Worm (Caenorhabditis elegans): Measurements from ENCODE around the gene W01A11.1.

W01A11.1 gene

DNA sequence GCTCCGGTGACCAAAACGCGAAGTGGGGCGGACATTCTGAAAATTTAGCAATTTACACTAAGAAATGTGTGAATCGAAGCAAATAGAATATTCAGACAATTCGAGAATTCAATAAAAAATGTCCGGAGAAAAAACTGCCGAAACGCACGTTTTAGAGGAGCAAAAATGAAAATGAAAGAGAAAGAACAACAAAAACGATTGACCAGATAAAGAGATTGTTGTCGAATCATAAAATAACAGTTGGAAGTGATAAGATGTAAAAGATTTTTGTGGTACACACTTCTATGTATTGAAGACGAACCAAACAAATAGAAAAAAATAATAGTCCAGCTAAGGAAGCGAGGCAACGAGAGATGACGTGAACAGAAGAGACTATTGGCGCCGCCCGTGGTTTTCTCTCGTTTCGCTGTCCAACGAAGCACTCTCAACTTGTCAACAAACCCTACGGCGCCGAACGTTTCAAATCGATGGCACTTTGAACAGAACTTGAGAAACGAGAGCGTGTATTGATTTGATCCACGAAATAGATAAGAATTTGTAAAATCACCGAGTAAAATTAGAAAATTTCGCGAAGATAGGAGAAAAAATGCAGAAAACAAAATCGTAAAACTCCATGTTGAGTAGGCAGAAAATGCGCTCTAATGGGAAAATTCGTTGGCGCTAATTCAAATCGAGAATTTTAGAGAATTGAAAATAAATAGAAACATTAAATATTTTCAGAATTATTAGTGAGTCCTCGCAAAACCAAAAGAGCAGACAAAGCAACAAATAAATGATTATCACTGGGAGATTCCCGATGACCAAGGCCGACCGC, 17.7 kb downstream of the W01A11.1 start, which contains the start of gene mdh-1:
TSS of gene mdh-1 (minus strand) at position 36 of the 814 bp plus-strand sequence.
- TF ChIP-seq unc-62 (GFP tag; optimal IDR thresholded peaks at IDR 0.05) = no peak

- TF ChIP-seq unc-62 (GFP tag; optimal IDR thresholded peaks at IDR 0.05) = no peak
Measured at ce11 chrV:6517305-6518224, 18.5 kb downstream of the W01A11.1 start.

DNA sequence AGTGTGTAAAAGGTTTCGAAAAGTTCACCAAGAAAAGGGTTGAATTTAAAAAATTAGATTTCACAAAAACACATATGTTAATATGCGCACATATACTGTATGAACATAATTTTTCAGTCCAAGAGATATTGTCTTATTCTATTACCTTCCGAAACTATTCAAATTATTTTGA, 19.1 kb downstream of the W01A11.1 start, which contains the start of gene F46E10.3:
TSS of gene F46E10.3 (plus strand) at position 73 of the 172 bp plus-strand sequence.
- TF ChIP-seq unc-62 (GFP tag; optimal IDR thresholded peaks at IDR 0.05) = no peak

DNA sequence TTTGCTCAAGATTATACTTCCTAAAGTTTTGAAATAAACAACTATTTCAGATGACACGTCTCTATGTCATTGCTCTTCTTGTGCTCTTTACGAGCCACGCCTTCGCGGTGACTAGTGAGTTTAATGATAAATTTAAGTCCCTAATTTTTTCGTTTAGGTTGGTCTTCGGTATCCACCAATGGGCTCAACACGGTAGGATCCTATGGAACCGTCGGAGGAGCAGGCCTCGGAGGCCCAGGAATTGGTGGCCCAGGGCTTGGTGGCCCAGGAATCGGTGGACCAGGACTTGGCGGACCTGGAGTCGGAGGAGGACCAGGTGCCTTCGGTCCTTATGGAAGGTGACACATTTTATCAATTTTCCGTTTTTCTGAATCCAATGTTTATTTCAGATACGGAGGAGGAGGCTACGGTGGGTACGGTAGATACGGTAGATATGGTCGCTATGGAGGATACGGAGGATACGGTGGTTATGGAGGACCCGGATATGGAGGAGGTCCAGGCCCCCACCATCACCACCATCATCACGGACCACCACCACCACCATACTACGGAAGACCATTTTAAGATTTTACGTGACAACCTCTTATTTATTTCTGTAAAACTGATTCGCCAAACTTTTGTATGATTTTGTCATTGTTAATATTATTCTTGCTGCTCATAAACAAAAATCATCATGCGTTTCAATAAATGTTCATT, 21.5 kb downstream of the W01A11.1 start, which contains the start of the genes F46E10.2 and F46E10.18:
TSS of gene F46E10.2 (plus strand) at position 51 of the 696 bp plus-strand sequence.
TSS of gene F46E10.18 (plus strand) at position 646 of the 696 bp plus-strand sequence.
- TF ChIP-seq unc-62 (GFP tag; optimal IDR thresholded peaks at IDR 0.05) = no peak

- no peak for TF ChIP-seq unc-62 (GFP tag; optimal IDR thresholded peaks at IDR 0.05)
Measured at ce11 chrV:6522879-6523497, 24.0 kb downstream of the W01A11.1 start.

- no peak for TF ChIP-seq unc-62 (GFP tag; optimal IDR thresholded peaks at IDR 0.05)
Measured at ce11 chrV:6524757-6525156, 25.7 kb downstream of the W01A11.1 start, which contains the start of gene acs-1. Gene acs-1 (plus strand): TSS chrV:6524989.

DNA sequence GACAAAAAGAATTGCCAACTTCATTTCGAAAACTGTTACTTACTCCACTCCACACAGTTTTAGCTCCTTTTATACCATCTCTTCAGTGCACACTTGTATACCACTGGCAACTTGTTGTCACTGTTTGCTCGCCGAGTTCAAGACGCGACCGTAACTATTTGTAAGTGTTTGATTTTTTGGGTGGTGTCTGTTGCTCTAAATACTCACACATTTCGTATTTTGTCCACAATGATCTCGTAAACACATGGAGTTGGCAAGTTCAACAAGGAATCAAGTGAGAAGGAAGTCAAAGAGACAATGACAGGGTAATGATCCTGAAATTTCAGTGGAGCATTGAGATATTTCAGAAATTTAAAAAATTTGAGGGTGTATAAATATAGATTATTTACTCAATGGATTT, 34.0 kb downstream of the W01A11.1 start, which contains the start of gene hpo-26:
TSS of gene hpo-26 (minus strand) at position 31 of the 400 bp plus-strand sequence.
- no peak for TF ChIP-seq unc-62 (GFP tag; optimal IDR thresholded peaks at IDR 0.05)

DNA sequence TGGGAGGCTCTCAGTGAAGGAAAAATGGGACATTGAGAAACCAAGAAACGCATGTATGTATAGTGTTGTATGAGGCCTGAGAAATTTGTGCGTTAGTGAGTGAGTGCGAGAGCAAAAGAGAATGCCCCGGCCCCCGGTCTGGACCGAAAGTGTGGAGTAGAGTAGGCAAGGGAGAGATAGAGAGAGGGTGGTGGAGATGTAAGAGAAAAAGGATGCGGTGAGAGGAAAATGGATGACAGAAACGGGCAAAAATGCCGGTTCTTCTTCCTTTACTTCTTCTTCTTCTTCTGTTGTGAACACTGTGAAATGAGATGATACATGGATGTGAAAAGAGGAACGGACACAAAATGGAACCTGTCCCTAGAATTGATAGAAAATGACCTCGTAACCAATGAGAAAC, 39.3 kb downstream of the W01A11.1 start:
- TF ChIP-seq unc-62 (GFP tag; optimal IDR thresholded peaks at IDR 0.05) = no peak

ce11 chrV:6541875-6542274, 42.9 kb downstream of the W01A11.1 start:
- TF ChIP-seq unc-62 (GFP tag; optimal IDR thresholded peaks at IDR 0.05) = no peak

- TF ChIP-seq unc-62 (GFP tag; optimal IDR thresholded peaks at IDR 0.05) = no peak
Measured at ce11 chrV:6544999-6545398, 46.0 kb downstream of the W01A11.1 start.

DNA sequence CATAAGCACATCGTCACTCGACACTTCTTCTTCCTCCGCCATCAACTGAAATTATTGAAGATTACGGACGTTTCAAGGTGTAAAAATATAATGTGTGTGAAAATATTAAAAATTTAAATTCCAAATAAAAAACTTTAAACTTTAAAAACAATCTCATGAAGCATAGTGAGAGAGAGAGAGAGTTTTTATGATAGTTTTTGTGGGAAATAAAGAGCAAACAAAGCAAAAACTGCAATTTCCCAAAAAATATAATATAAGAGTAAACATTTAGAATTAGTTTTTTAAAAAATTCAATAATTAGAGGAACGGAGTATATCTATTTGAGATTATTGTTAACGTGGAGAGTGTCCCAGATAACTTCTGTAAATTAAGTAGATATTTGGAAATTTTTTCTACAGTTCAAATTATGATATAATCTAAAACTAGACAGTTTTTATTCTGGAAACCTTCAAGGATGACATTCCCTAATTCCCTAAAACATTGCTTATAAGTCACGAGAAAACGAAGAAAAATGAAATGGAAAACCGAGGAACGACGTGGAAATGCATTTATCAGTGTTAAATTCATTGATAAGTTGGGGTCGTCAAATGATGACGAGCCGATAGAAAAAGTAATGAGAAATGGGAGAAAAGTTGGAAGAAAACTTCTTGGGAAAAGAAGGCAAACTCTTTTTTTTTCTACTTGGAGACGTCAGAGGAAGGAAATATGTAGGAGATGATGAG, 47.6 kb downstream of the W01A11.1 start, which contains the start of gene dre-1:
TSS of gene dre-1 (minus strand) at position 51 of the 722 bp plus-strand sequence.
- TF ChIP-seq unc-62 (GFP tag; optimal IDR thresholded peaks at IDR 0.05) = no peak

ce11 chrV:6548309-6548708, 49.3 kb downstream of the W01A11.1 start:
- no peak for TF ChIP-seq unc-62 (GFP tag; optimal IDR thresholded peaks at IDR 0.05)

DNA sequence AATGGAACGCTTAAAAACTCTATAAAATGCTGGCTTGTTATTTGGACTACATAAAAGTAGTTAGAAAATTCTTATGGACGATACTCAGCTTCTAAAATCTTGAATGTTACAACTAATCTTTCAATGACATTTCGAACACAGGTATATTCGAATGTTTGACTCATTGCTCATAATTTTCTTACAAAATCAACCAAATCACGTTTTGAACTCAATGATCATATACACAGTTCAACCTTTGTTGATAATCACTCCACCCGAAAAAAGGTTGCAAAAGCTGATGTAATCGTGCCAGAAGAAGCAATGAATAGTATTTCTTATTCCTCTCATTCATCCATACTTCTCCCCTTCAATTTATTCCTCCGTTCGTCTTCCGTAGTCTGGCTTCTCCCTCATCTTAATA, 50.1 kb downstream of the W01A11.1 start, which contains the start of gene K04A8.20:
TSS of gene K04A8.20 (plus strand) at position 301 of the 400 bp plus-strand sequence.
- no peak for TF ChIP-seq unc-62 (GFP tag; optimal IDR thresholded peaks at IDR 0.05)

- no peak for TF ChIP-seq unc-62 (GFP tag; optimal IDR thresholded peaks at IDR 0.05)
Measured at ce11 chrV:6549871-6550270, 50.8 kb downstream of the W01A11.1 start, which contains the start of gene lipl-4. Gene lipl-4 (plus strand): TSS chrV:6550171.
